Worm (Caenorhabditis elegans): Measurements from ENCODE around the gene mig-38.

DNA sequence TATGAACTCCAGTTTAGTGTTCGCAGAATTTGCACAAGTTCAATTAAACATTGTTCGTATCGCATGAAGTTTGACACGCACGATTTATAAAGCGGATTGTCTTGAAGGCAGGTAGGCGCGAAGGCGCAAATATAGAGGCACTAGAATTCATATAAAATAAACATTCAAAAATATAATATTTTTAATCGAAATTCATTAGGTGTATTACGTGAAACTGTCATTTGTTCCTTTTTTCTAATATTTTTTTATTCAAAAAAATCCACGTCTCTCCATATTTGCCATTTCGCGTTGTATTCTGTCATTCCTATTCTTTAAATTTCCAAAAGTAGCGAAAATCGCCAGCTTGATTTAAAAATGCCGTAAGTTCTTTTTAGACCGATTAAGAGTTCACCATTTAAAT lies 47.8 kb downstream of the mig-38 start, which contains the start of gene ZK809.1:
- no peak for TF ChIP-seq ama-1 (optimal IDR thresholded peaks at IDR 0.05)
- no peak for TF ChIP-seq ets-4 (tag; optimal IDR thresholded peaks at IDR 0.05)
- no peak for TF ChIP-seq rnt-1 (tag; optimal IDR thresholded peaks at IDR 0.05)
- TF ChIP-seq mec-3 (tag; optimal IDR thresholded peaks at IDR 0.05; ENCODE audit: borderline replicate concordance), result no peak
- no peak for TF ChIP-seq ceh-2 (tag; optimal IDR thresholded peaks at IDR 0.05)
- TF ChIP-seq F13H6.1 (tag; optimal IDR thresholded peaks at IDR 0.05), result no peak
- TF ChIP-seq C38D4.7 (GFP tag; optimal IDR thresholded peaks at IDR 0.05), result no peak
- no peak for TF ChIP-seq T23F11.4 (GFP tag; optimal IDR thresholded peaks at IDR 0.05)
- TF ChIP-seq pax-1 (tag; optimal IDR thresholded peaks at IDR 0.05), result no peak
